Worm (Caenorhabditis elegans): ENCODE data around the gene fbxl-3.

- TF ChIP-seq pbrm-1 (GFP tag; IDR thresholded peaks at IDR 0.05) (no peak), madf-3 (GFP tag; IDR thresholded peaks at IDR 0.05) (no peak), snpc-4 (GFP tag; optimal IDR thresholded peaks at IDR 0.05) (no peak), snpc-4 (tag; optimal IDR thresholded peaks at IDR 0.05) (no peak), cebp-1 (GFP tag; IDR thresholded peaks at IDR 0.05) (no peak), cebp-1 (tag; optimal IDR thresholded peaks at IDR 0.05) (no peak), bed-2 (GFP tag; IDR thresholded peaks at IDR 0.05) (no peak), lag-1 (GFP tag; IDR thresholded peaks at IDR 0.05) (no peak), bed-1 (GFP tag; IDR thresholded peaks at IDR 0.05) (no peak), ceh-40 (GFP tag; IDR thresholded peaks at IDR 0.05) (no peak), ztf-26 (tag; optimal IDR thresholded peaks at IDR 0.05) (no peak), athp-1 (tag; optimal IDR thresholded peaks at IDR 0.05) (no peak), unc-62 (GFP tag; optimal IDR thresholded peaks at IDR 0.05) (no peak), B0336.3 (GFP tag; IDR thresholded peaks at IDR 0.05) (no peak)
Observed at ce11 chrII:5407548-5407947, 8.8 kb upstream of the fbxl-3 start, which contains the start of gene clec-141.

Measured in whole organism, young adult.